Worm (Caenorhabditis elegans) whole organism, L4 larva: ENCODE results near the gene R07E4.3.
A peak's percentile ranks its signal among the peaks of the same experiment; 100 is the strongest.

Experiments used
- D1046.2 ChIP-seq: fragments of 200-800 bp; sonication (Bioruptor generic); IDR thresholded peaks from 2 replicates; pipeline ENCODE4 v1.3.6; 2022; ENCODE audit warnings: missing genetic modification characterization, missing compliant biosample characterization
- F44E2.7 ChIP-seq: fragments of 200-800 bp; sonication (Bioruptor generic); IDR thresholded peaks from 2 replicates; pipeline ENCODE4 v2.1.2; 2022; ENCODE audit warnings: missing genetic modification characterization, missing compliant biosample characterization
- R02D3.7 ChIP-seq: fragments of 150-350 bp; sonication (generic microtip); optimal IDR thresholded peaks from 3 replicates; lab custom pipeline; 2014; ENCODE audit warnings: missing biosample characterization, missing genetic modification characterization
- Y5F2A.4 ChIP-seq: fragments of 200-800 bp; sonication (Bioruptor generic); optimal IDR thresholded peaks from 2 replicates; lab custom pipeline; 2018; ENCODE audit warnings: mild to moderate bottlenecking, missing genetic modification characterization, missing compliant biosample characterization
- Y75B8A.6 ChIP-seq: fragments of 200-800 bp; sonication (Bioruptor generic); IDR thresholded peaks from 2 replicates; pipeline ENCODE4 v1.3.6; 2022; ENCODE audit warnings: missing genetic modification reagents, missing genetic modification characterization, missing compliant biosample characterization
- ZK546.5 ChIP-seq, 2 experiments: sonication (generic microtip); optimal IDR thresholded peaks; 2 replicates each; lab custom pipeline; 2017; ENCODE audit warnings: missing biosample characterization in 2 of 2, missing genetic modification characterization in 2 of 2
- aha-1 ChIP-seq: fragments of 150-350 bp; peaks from one replicate; lab custom pipeline; 2014; ENCODE audit warnings: missing biosample characterization, missing genetic modification characterization
- ceh-32 ChIP-seq: sonication (generic microtip); optimal IDR thresholded peaks from 2 replicates; lab custom pipeline; 2016; ENCODE audit warnings: mild to moderate bottlenecking, missing genetic modification characterization, missing compliant biosample characterization; ENCODE audit not compliant: poor library complexity
- cey-2 ChIP-seq: sonication (generic microtip); optimal IDR thresholded peaks from 3 replicates; lab custom pipeline; 2017; ENCODE audit warnings: missing genetic modification characterization, mild to moderate bottlenecking, missing compliant biosample characterization, antibody characterized with exemption, borderline replicate concordance; ENCODE audit not compliant: insufficient read depth
- daf-8 ChIP-seq: fragments of 200-800 bp; sonication (Bioruptor generic); IDR thresholded peaks from 2 replicates; pipeline ENCODE4 v1.3.6; 2022; ENCODE audit warnings: missing genetic modification characterization, missing compliant biosample characterization
- dmd-6 ChIP-seq: fragments of 200-800 bp; sonication (Bioruptor generic); IDR thresholded peaks from 2 replicates; pipeline ENCODE4 v1.3.6; 2022; ENCODE audit warnings: missing genetic modification reagents, missing genetic modification characterization, missing compliant biosample characterization
- dmd-8 ChIP-seq: fragments of 200-800 bp; sonication (Bioruptor generic); IDR thresholded peaks from 2 replicates; pipeline ENCODE4 v1.3.6; 2022; ENCODE audit warnings: missing genetic modification characterization, missing compliant biosample characterization
- dmd-9 ChIP-seq: fragments of 200-800 bp; sonication (Bioruptor generic); IDR thresholded peaks from 2 replicates; pipeline ENCODE4 v1.3.6; 2022; ENCODE audit warnings: missing genetic modification reagents, missing genetic modification characterization, missing compliant biosample characterization
- egl-43 ChIP-seq: fragments of 200-800 bp; sonication (Bioruptor generic); IDR thresholded peaks from 2 replicates; pipeline ENCODE4 v1.3.6; 2022; ENCODE audit warnings: missing genetic modification reagents, missing genetic modification characterization, missing compliant biosample characterization
- hmg-1.1 ChIP-seq: fragments of 200-800 bp; sonication (Bioruptor generic); IDR thresholded peaks from 2 replicates; pipeline ENCODE4 v1.3.6; 2022; ENCODE audit warnings: missing genetic modification reagents, missing genetic modification characterization, missing compliant biosample characterization
- lsy-2 ChIP-seq, 2 experiments: fragments of 150-350 bp in 1 of 2; sonication (generic microtip) in 1 of 2; optimal IDR thresholded peaks; 2 replicates each; lab custom pipeline; 2014 to 2017; ENCODE audit warnings: missing biosample characterization in 2 of 2, missing genetic modification characterization in 2 of 2
- madf-9 ChIP-seq: fragments of 200-800 bp; sonication (Bioruptor generic); conservative IDR thresholded peaks from 2 replicates; pipeline ENCODE4 v1.3.6; 2022; ENCODE audit warnings: missing genetic modification reagents, missing genetic modification characterization, missing compliant biosample characterization
- mdl-1 ChIP-seq, 2 experiments: fragments of 150-350 bp in 1 of 2; sonication (generic microtip) in 1 of 2; optimal IDR thresholded peaks; 2 replicates each; lab custom pipeline; 2014 to 2017; ENCODE audit warnings: missing biosample characterization in 2 of 2, missing genetic modification characterization in 2 of 2
- mep-1 ChIP-seq: fragments of 150-350 bp; sonication (generic microtip); optimal IDR thresholded peaks from 3 replicates; lab custom pipeline; 2014; ENCODE audit warnings: missing biosample characterization, missing genetic modification characterization
- mxl-3 ChIP-seq: fragments of 200-800 bp; sonication (Bioruptor generic); optimal IDR thresholded peaks from 2 replicates; lab custom pipeline; 2018; ENCODE audit warnings: mild to moderate bottlenecking, missing genetic modification characterization, missing compliant biosample characterization
- nhr-11 ChIP-seq: fragments of 150-350 bp; optimal IDR thresholded peaks from 2 replicates; lab custom pipeline; 2014; ENCODE audit warnings: missing biosample characterization, missing genetic modification characterization
- nhr-237 ChIP-seq: sonication (generic microtip); optimal IDR thresholded peaks from 2 replicates; lab custom pipeline; 2017; ENCODE audit warnings: missing biosample characterization, missing genetic modification characterization
- nhr-25 ChIP-seq: sonication (generic microtip); optimal IDR thresholded peaks from 2 replicates; lab custom pipeline; 2017; ENCODE audit warnings: missing genetic modification characterization, mild to moderate bottlenecking, missing compliant biosample characterization, antibody characterized with exemption, moderate library complexity, borderline replicate concordance; ENCODE audit not compliant: insufficient read depth
- nhr-48 ChIP-seq: sonication (generic microtip); optimal IDR thresholded peaks from 2 replicates; lab custom pipeline; 2016; ENCODE audit warnings: mild to moderate bottlenecking, missing genetic modification characterization, missing compliant biosample characterization
- nhr-76 ChIP-seq: fragments of 150-350 bp; optimal IDR thresholded peaks from 2 replicates; lab custom pipeline; 2014; ENCODE audit warnings: missing biosample characterization, missing genetic modification characterization
- pha-4 ChIP-seq, 2 experiments: fragments of 150-350 bp in 1 of 2; fragments of 200-800 bp in 1 of 2; sonication (Bioruptor generic) in 1 of 2; IDR thresholded peaks in 1 of 2; optimal IDR thresholded peaks in 1 of 2; 2 replicates each; pipeline versions ENCODE4 v1.3.6 to Lab custom; 2014 to 2022; ENCODE audit warnings: missing genetic modification characterization in 2 of 2, missing genetic modification reagents in 2 of 2, missing biosample characterization in 1 of 2, missing compliant biosample characterization in 1 of 2
- rbr-2 ChIP-seq: sonication (generic microtip); optimal IDR thresholded peaks from 2 replicates; lab custom pipeline; 2016; ENCODE audit warnings: missing genotype, missing genetic modification characterization, missing compliant biosample characterization
- sdz-12 ChIP-seq: fragments of 200-800 bp; sonication (Bioruptor generic); optimal IDR thresholded peaks from 2 replicates; lab custom pipeline; 2018; ENCODE audit warnings: mild to moderate bottlenecking, missing genetic modification characterization, missing compliant biosample characterization
- set-16 ChIP-seq: fragments of 200-800 bp; sonication (Bioruptor generic); IDR thresholded peaks from 2 replicates; pipeline ENCODE4 v1.3.6; 2022; ENCODE audit warnings: missing genetic modification reagents, missing genetic modification characterization, missing compliant biosample characterization
- spr-1 ChIP-seq: sonication (generic microtip); optimal IDR thresholded peaks from 2 replicates; lab custom pipeline; 2016; ENCODE audit warnings: mild to moderate bottlenecking, missing genetic modification characterization, missing compliant biosample characterization
- vab-7 ChIP-seq: fragments of 200-800 bp; sonication (Bioruptor generic); IDR thresholded peaks from 2 replicates; pipeline ENCODE4 v1.3.6; 2022; ENCODE audit warnings: missing genetic modification reagents, missing genetic modification characterization, missing compliant biosample characterization
- zfp-2 ChIP-seq: sonication (generic microtip); optimal IDR thresholded peaks from 2 replicates; lab custom pipeline; 2016; ENCODE audit warnings: mild to moderate bottlenecking, missing genetic modification characterization, missing compliant biosample characterization
- zip-11 ChIP-seq: fragments of 200-800 bp; sonication (Bioruptor generic); IDR thresholded peaks from 2 replicates; pipeline ENCODE4 v1.3.6; 2022; ENCODE audit warnings: missing genetic modification characterization, missing compliant biosample characterization
- ztf-11 ChIP-seq: fragments of 150-350 bp; optimal IDR thresholded peaks from 2 replicates; lab custom pipeline; 2014; ENCODE audit warnings: missing biosample characterization, missing genetic modification characterization

Gene R07E4.3

ce11 chrX:5976206-5976960, 23.1 kb downstream of the R07E4.3 start (continued):
- TF ChIP-seq egl-43 (GFP tag; lab: Robert Waterston, UW) (0 out of 2 replicates have a peak, but pooled peaks have one; percentile 42), rbr-2 (tag; lab: Kevin White, UChicago) (peak; percentile 41), zip-11 (GFP tag; lab: Robert Waterston, UW) (no peak), Y75B8A.6 (GFP tag; lab: Robert Waterston, UW) (no peak), sdz-12 (GFP tag; lab: Kevin White, UChicago) (no peak), madf-9 (GFP tag; lab: Robert Waterston, UW) (no peak), dmd-9 (GFP tag; lab: Robert Waterston, UW) (no peak), dmd-8 (GFP tag; lab: Robert Waterston, UW) (no peak), zfp-2 (tag; lab: Kevin White, UChicago) (no peak), dmd-6 (GFP tag; lab: Robert Waterston, UW) (no peak), ceh-32 (tag; lab: Kevin White, UChicago) (no peak), daf-8 (no peak), vab-7 (GFP tag; lab: Robert Waterston, UW) (no peak), hmg-1.1 (GFP tag; lab: Robert Waterston, UW) (peak; percentile 39; the same call in 1 of the 2 replicates), set-16 (GFP tag; lab: Robert Waterston, UW) (peak; percentile 86), nhr-25 (tag; lab: Kevin White, UChicago) (no peak), nhr-48 (tag; lab: Kevin White, UChicago) (peak; percentile 2), mdl-1 (tag; optimal IDR thresholded peaks at IDR 0.05; lab: Kevin White, UChicago) (no peak), D1046.2 (GFP tag; lab: Robert Waterston, UW) (no peak), aha-1 (peak; percentile 83), nhr-11 (tag; lab: Kevin White, UChicago) (no peak)

ce11 chrX:5977754-5978153, 24.5 kb downstream of the R07E4.3 start, which contains the start of gene kin-2:
TSS of gene kin-2 (minus strand) at chrX:5977854.
- TF ChIP-seq spr-1 (tag; lab: Kevin White, UChicago) (no peak), Y5F2A.4 (GFP tag; lab: Kevin White, UChicago) (no peak), ztf-11 (tag; lab: Kevin White, UChicago) (no peak), aha-1 (no peak), mep-1 (tag; lab: Kevin White, UChicago) (no peak), F44E2.7 (no peak), nhr-237 (tag; lab: Kevin White, UChicago) (no peak), cey-2 (no peak)

- TF ChIP-seq zip-11 (GFP tag; lab: Robert Waterston, UW), result no peak
- TF ChIP-seq spr-1 (tag; lab: Kevin White, UChicago), result no peak
- TF ChIP-seq nhr-76, result no peak
- TF ChIP-seq aha-1, result peak; percentile 88
- peak in 1 of 2 experiments; percentile 3 for TF ChIP-seq lsy-2 (tag; optimal IDR thresholded peaks at IDR 0.05; lab: Kevin White, UChicago)
- TF ChIP-seq ZK546.5 (tag; optimal IDR thresholded peaks at IDR 0.05; lab: Kevin White, UChicago), result no peak
- TF ChIP-seq R02D3.7 (tag; lab: Kevin White, UChicago), result no peak
- 0 out of 2 replicates have a peak, but pooled peaks have one; percentile 33 for TF ChIP-seq hmg-1.1 (GFP tag; lab: Robert Waterston, UW)
- TF ChIP-seq set-16 (GFP tag; lab: Robert Waterston, UW), result peak; percentile 63; the same call in 1 of the 2 replicates
- TF ChIP-seq F44E2.7, result no peak
- no peak for TF ChIP-seq mxl-3
- TF ChIP-seq pha-4 (GFP tag; IDR thresholded peaks at IDR 0.05; lab: Robert Waterston, UW), result peak; percentile 25; the same call in 1 of the 2 replicates
- TF ChIP-seq pha-4 (tag; optimal IDR thresholded peaks at IDR 0.05; lab: Kevin White, UChicago), result no peak
- no peak for TF ChIP-seq ztf-11 (tag; lab: Kevin White, UChicago)
- TF ChIP-seq, all 104 proteins: peak for 5
Measured at ce11 chrX:5981698-5982097, 28.4 kb downstream of the R07E4.3 start.
